Worm (Caenorhabditis elegans) whole organism, midembryonic: ENCODE data around the gene klp-11.
A peak's percentile ranks its signal among the peaks of the same experiment; 100 is the strongest.

Experiments
- T22C8.4 ChIP-seq: fragments of 200-800 bp; sonication (Bioruptor generic); IDR thresholded peaks from 2 replicates; pipeline ENCODE4 v1.3.6; 2022; ENCODE audit warnings: missing genetic modification characterization, missing compliant biosample characterization
- cog-1 ChIP-seq: sonication (generic microtip); optimal IDR thresholded peaks from 2 replicates; lab custom pipeline; 2016; ENCODE audit warnings: missing genetic modification characterization, missing compliant biosample characterization
- flt-1 ChIP-seq: fragments of 200-800 bp; sonication (Bioruptor generic); IDR thresholded peaks from 2 replicates; pipeline ENCODE4 v1.3.6; 2022; ENCODE audit warnings: missing genetic modification characterization, missing compliant biosample characterization
- klf-2 ChIP-seq: fragments of 200-800 bp; sonication (Bioruptor generic); conservative IDR thresholded peaks from 2 replicates; pipeline ENCODE4 v1.3.6; 2022; ENCODE audit warnings: missing genetic modification reagents, missing genetic modification characterization, missing compliant biosample characterization
- med-1 ChIP-seq: sonication (generic microtip); optimal IDR thresholded peaks from 2 replicates; lab custom pipeline; 2017; ENCODE audit warnings: missing genetic modification characterization, mild to moderate bottlenecking, missing compliant biosample characterization, antibody characterized with exemption, missing genetic modification reagents; ENCODE audit not compliant: insufficient read depth
- ref-1 ChIP-seq: fragments of 200-800 bp; sonication (Bioruptor generic); conservative IDR thresholded peaks from 2 replicates; pipeline ENCODE4 v1.3.6; 2022; ENCODE audit warnings: missing genetic modification reagents, missing genetic modification characterization, missing compliant biosample characterization
- tab-1 ChIP-seq: fragments of 200-800 bp; sonication (Bioruptor generic); IDR thresholded peaks from 2 replicates; pipeline ENCODE4 v1.3.6; 2022; ENCODE audit warnings: missing genetic modification characterization, missing compliant biosample characterization
- ztf-23 ChIP-seq: fragments of 200-800 bp; sonication (Bioruptor generic); IDR thresholded peaks from 2 replicates; pipeline ENCODE4 v1.3.6; 2022; ENCODE audit warnings: missing genetic modification reagents, missing genetic modification characterization, missing compliant biosample characterization
- ztf-29 ChIP-seq: fragments of 200-800 bp; sonication (Bioruptor generic); IDR thresholded peaks from 2 replicates; pipeline ENCODE4 v1.3.6; 2022; ENCODE audit warnings: missing genetic modification reagents, missing genetic modification characterization, missing compliant biosample characterization

Gene klp-11

ce11 chrIV:8754146-8754545 lies 7.7 kb downstream of the klp-11 start:
- TF ChIP-seq flt-1 (GFP tag; lab: Robert Waterston, UW) = no peak
- TF ChIP-seq ztf-29 (GFP tag; lab: Robert Waterston, UW) = no peak
- no peak for TF ChIP-seq T22C8.4 (GFP tag; lab: Robert Waterston, UW)
- TF ChIP-seq med-1 (GFP tag; lab: Kevin White, UChicago) = no peak
- no peak for TF ChIP-seq cog-1 (tag; lab: Kevin White, UChicago)
- no peak for TF ChIP-seq klf-2
- TF ChIP-seq tab-1 = no peak
- no peak for TF ChIP-seq ref-1 (GFP tag; lab: Robert Waterston, UW)
- TF ChIP-seq ztf-23 (GFP tag; lab: Robert Waterston, UW) = no peak

ce11 chrIV:8752492-8752891 lies 9.4 kb downstream of the klp-11 start:
- TF ChIP-seq med-1 (GFP tag; lab: Kevin White, UChicago) = no peak
- no peak for TF ChIP-seq T22C8.4 (GFP tag; lab: Robert Waterston, UW)
- no peak for TF ChIP-seq ztf-29 (GFP tag; lab: Robert Waterston, UW)
- no peak for TF ChIP-seq klf-2
- TF ChIP-seq cog-1 (tag; lab: Kevin White, UChicago) = no peak
- TF ChIP-seq flt-1 (GFP tag; lab: Robert Waterston, UW) = no peak
- no peak for TF ChIP-seq tab-1
- TF ChIP-seq ref-1 (GFP tag; lab: Robert Waterston, UW) = no peak
- no peak for TF ChIP-seq ztf-23 (GFP tag; lab: Robert Waterston, UW)

ce11 chrIV:8748967-8749366 lies 12.9 kb downstream of the klp-11 start:
- TF ChIP-seq ref-1 (GFP tag; lab: Robert Waterston, UW) (no peak), tab-1 (no peak), ztf-23 (GFP tag; lab: Robert Waterston, UW) (no peak), cog-1 (tag; lab: Kevin White, UChicago) (no peak), T22C8.4 (GFP tag; lab: Robert Waterston, UW) (no peak)

- TF ChIP-seq tab-1 (no peak), flt-1 (GFP tag; lab: Robert Waterston, UW) (no peak), ref-1 (GFP tag; lab: Robert Waterston, UW) (no peak), cog-1 (tag; lab: Kevin White, UChicago) (no peak), ztf-23 (GFP tag; lab: Robert Waterston, UW) (no peak), med-1 (GFP tag; lab: Kevin White, UChicago) (no peak), klf-2 (no peak), ztf-29 (GFP tag; lab: Robert Waterston, UW) (no peak), T22C8.4 (GFP tag; lab: Robert Waterston, UW) (no peak)
Observed at ce11 chrIV:8745591-8746302, 16.1 kb downstream of the klp-11 start, which contains the start of the genes F20C5.7 and parg-1. Gene F20C5.7, minus strand, starts transcription at chrIV:8745691. Gene parg-1, plus strand, starts transcription at chrIV:8746252.

- TF ChIP-seq T22C8.4 (GFP tag; lab: Robert Waterston, UW) (0 out of 2 replicates have a peak, but pooled peaks have one; percentile 34), klf-2 (no peak)
Observed at ce11 chrIV:8743654-8744332, 18.1 kb downstream of the klp-11 start, which contains the start of gene F21D5.7. Gene F21D5.7, minus strand, starts transcription at chrIV:8743704.

ce11 chrIV:8740952-8741438 lies 20.9 kb downstream of the klp-11 start, which contains the start of gene F21D5.6:
Gene F21D5.6, minus strand, starts transcription at chrIV:8741388.
- TF ChIP-seq tab-1 (no peak), T22C8.4 (GFP tag; lab: Robert Waterston, UW) (no peak), flt-1 (GFP tag; lab: Robert Waterston, UW) (0 out of 2 replicates have a peak, but pooled peaks have one; percentile 33), ztf-23 (GFP tag; lab: Robert Waterston, UW) (no peak)

ce11 chrIV:8739926-8740325 lies 21.9 kb downstream of the klp-11 start, which contains the start of gene mrps-33:
Gene mrps-33, minus strand, starts transcription at chrIV:8740026.
- no peak for TF ChIP-seq klf-2
- TF ChIP-seq ztf-23 (GFP tag; lab: Robert Waterston, UW) = no peak
- TF ChIP-seq tab-1 = no peak
- no peak for TF ChIP-seq T22C8.4 (GFP tag; lab: Robert Waterston, UW)
- TF ChIP-seq med-1 (GFP tag; lab: Kevin White, UChicago) = no peak
- TF ChIP-seq ref-1 (GFP tag; lab: Robert Waterston, UW) = no peak
- no peak for TF ChIP-seq ztf-29 (GFP tag; lab: Robert Waterston, UW)
- TF ChIP-seq cog-1 (tag; lab: Kevin White, UChicago) = no peak
- TF ChIP-seq flt-1 (GFP tag; lab: Robert Waterston, UW) = no peak

ce11 chrIV:8739294-8739693 lies 22.6 kb downstream of the klp-11 start, which contains the start of gene F21D5.5:
Gene F21D5.5, minus strand, starts transcription at chrIV:8739394.
- TF ChIP-seq ref-1 (GFP tag; lab: Robert Waterston, UW) = no peak
- no peak for TF ChIP-seq cog-1 (tag; lab: Kevin White, UChicago)
- no peak for TF ChIP-seq T22C8.4 (GFP tag; lab: Robert Waterston, UW)
- TF ChIP-seq ztf-29 (GFP tag; lab: Robert Waterston, UW) = no peak
- TF ChIP-seq ztf-23 (GFP tag; lab: Robert Waterston, UW) = no peak

- TF ChIP-seq flt-1 (GFP tag; lab: Robert Waterston, UW) (no peak), ztf-29 (GFP tag; lab: Robert Waterston, UW) (no peak), ref-1 (GFP tag; lab: Robert Waterston, UW) (no peak), cog-1 (tag; lab: Kevin White, UChicago) (no peak), tab-1 (no peak), T22C8.4 (GFP tag; lab: Robert Waterston, UW) (no peak), klf-2 (no peak), med-1 (GFP tag; lab: Kevin White, UChicago) (no peak), ztf-23 (GFP tag; lab: Robert Waterston, UW) (no peak)
Observed at ce11 chrIV:8737787-8738186, 24.1 kb downstream of the klp-11 start, which contains the start of gene F21D5.4. Gene F21D5.4, plus strand, starts transcription at chrIV:8738087.
